Worm (Caenorhabditis elegans): ENCODE results near the gene F34D10.4.

DNA sequence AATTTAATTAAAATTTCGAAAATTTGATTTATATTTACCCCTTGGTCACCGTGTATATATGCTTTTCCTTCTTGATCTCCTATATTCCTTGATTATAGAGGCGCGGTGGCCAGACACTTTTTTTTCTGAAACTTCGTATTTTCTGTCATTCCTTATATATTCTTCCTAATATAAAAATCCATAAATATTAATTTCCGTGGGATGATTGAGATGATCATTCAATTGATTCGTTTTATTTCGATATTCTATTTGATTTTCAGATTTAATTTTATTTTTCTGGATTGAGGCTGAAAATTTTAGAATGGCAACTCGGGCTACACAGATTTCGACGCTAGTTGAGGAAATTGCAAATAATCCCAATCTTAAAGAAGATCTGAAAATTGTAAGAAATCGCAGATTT, 29.8 kb upstream of the F34D10.4 start, which contains the start of gene dph-1:
- no peak for TF ChIP-seq unc-86 (tag; optimal IDR thresholded peaks at IDR 0.05)
- TF ChIP-seq pqm-1 (tag; optimal IDR thresholded peaks at IDR 0.05), result no peak
- no peak for TF ChIP-seq nhr-11 (tag; optimal IDR thresholded peaks at IDR 0.05)
- TF ChIP-seq ahr-1 (tag; optimal IDR thresholded peaks at IDR 0.05), result no peak
- no peak for TF ChIP-seq tbx-7 (tag; optimal IDR thresholded peaks at IDR 0.05)
- TF ChIP-seq sox-4 (tag; optimal IDR thresholded peaks at IDR 0.05), result no peak
- TF ChIP-seq K02D7.2 (tag; optimal IDR thresholded peaks at IDR 0.05), result no peak
- no peak for TF ChIP-seq nhr-232 (tag; optimal IDR thresholded peaks at IDR 0.05)

All from whole organism, late embryonic.